Worm (Caenorhabditis elegans) whole organism, L4 larva: ENCODE measurements around the gene F46B3.1.

Experiments
- F10B5.3 ChIP-seq: sonication (generic microtip); optimal IDR thresholded peaks from 2 replicates; lab custom pipeline; 2016; ENCODE audit warnings: mild to moderate bottlenecking, missing genetic modification characterization, missing compliant biosample characterization
- F49E8.2 ChIP-seq: sonication (generic microtip); optimal IDR thresholded peaks from 2 replicates; lab custom pipeline; 2016; ENCODE audit warnings: missing compliant biosample characterization, mild to moderate bottlenecking, missing genetic modification characterization, borderline replicate concordance
- R02D3.7 ChIP-seq: fragments of 150-350 bp; sonication (generic microtip); optimal IDR thresholded peaks from 3 replicates; lab custom pipeline; 2014; ENCODE audit warnings: missing biosample characterization, missing genetic modification characterization
- T26A8.4 ChIP-seq: fragments of 200-800 bp; sonication (Bioruptor generic); IDR thresholded peaks from 2 replicates; pipeline ENCODE4 v1.3.6; 2022; ENCODE audit warnings: missing genetic modification characterization, missing compliant biosample characterization
- aly-2 ChIP-seq: sonication (generic microtip); optimal IDR thresholded peaks from 2 replicates; lab custom pipeline; 2018; ENCODE audit warnings: missing biosample characterization, missing genetic modification characterization
- ceh-82 ChIP-seq: sonication (generic microtip); optimal IDR thresholded peaks from 2 replicates; lab custom pipeline; 2017; ENCODE audit warnings: missing biosample characterization, missing genetic modification characterization
- ces-1 ChIP-seq: fragments of 150-350 bp; sonication (generic microtip); optimal IDR thresholded peaks from 4 replicates; lab custom pipeline; 2014; ENCODE audit warnings: missing biosample characterization, missing genetic modification reagents, missing genetic modification characterization
- daf-12 ChIP-seq: fragments of 150-350 bp; optimal IDR thresholded peaks from 2 replicates; lab custom pipeline; 2014; ENCODE audit warnings: missing biosample characterization, missing genetic modification reagents, missing genetic modification characterization
- daf-16 ChIP-seq, 3 experiments: sonication (generic microtip); optimal IDR thresholded peaks; 2 replicates each; lab custom pipeline; 2016 to 2017; ENCODE audit warnings: missing genetic modification characterization in 3 of 3, missing genetic modification reagents in 3 of 3, mild to moderate bottlenecking in 2 of 3, missing compliant biosample characterization in 2 of 3, missing biosample characterization in 1 of 3, moderate library complexity in 1 of 3
- hlh-30 ChIP-seq: sonication (generic microtip); optimal IDR thresholded peaks from 2 replicates; lab custom pipeline; 2017; ENCODE audit warnings: antibody characterized with exemption, mild to moderate bottlenecking, missing genetic modification characterization, missing compliant biosample characterization; ENCODE audit not compliant: insufficient read depth
- lim-7 ChIP-seq: fragments of 200-800 bp; sonication (Bioruptor generic); IDR thresholded peaks from 2 replicates; pipeline ENCODE4 v1.3.6; 2022; ENCODE audit warnings: missing genetic modification characterization, missing compliant biosample characterization
- lin-1 ChIP-seq: fragments of 200-800 bp; sonication (Bioruptor generic); IDR thresholded peaks from 2 replicates; pipeline ENCODE4 v1.3.6; 2022; ENCODE audit warnings: missing genetic modification reagents, missing genetic modification characterization, missing compliant biosample characterization
- lin-39 ChIP-seq: fragments of 150-350 bp; optimal IDR thresholded peaks from 2 replicates; lab custom pipeline; 2014; ENCODE audit warnings: missing biosample characterization, missing genetic modification reagents, missing genetic modification characterization
- lir-3 ChIP-seq: sonication (generic microtip); optimal IDR thresholded peaks from 2 replicates; lab custom pipeline; 2016; ENCODE audit warnings: mild to moderate bottlenecking, missing genetic modification characterization, missing compliant biosample characterization
- madf-5 ChIP-seq, 2 experiments: fragments of 200-800 bp; sonication (Bioruptor generic); IDR thresholded peaks; 2 replicates each; pipeline ENCODE4 v1.3.6; 2022; ENCODE audit warnings: missing compliant biosample characterization in 2 of 2, missing genetic modification characterization in 2 of 2
- mdl-1 ChIP-seq, 2 experiments: fragments of 150-350 bp in 1 of 2; sonication (generic microtip) in 1 of 2; optimal IDR thresholded peaks; 2 replicates each; lab custom pipeline; 2014 to 2017; ENCODE audit warnings: missing biosample characterization in 2 of 2, missing genetic modification characterization in 2 of 2
- nhr-102 ChIP-seq: sonication (generic microtip); optimal IDR thresholded peaks from 2 replicates; lab custom pipeline; 2016; ENCODE audit warnings: mild to moderate bottlenecking, missing genetic modification characterization, moderate library complexity, missing compliant biosample characterization
- nhr-11 ChIP-seq: fragments of 150-350 bp; optimal IDR thresholded peaks from 2 replicates; lab custom pipeline; 2014; ENCODE audit warnings: missing biosample characterization, missing genetic modification characterization
- nhr-237 ChIP-seq: sonication (generic microtip); optimal IDR thresholded peaks from 2 replicates; lab custom pipeline; 2017; ENCODE audit warnings: missing biosample characterization, missing genetic modification characterization
- nhr-48 ChIP-seq: sonication (generic microtip); optimal IDR thresholded peaks from 2 replicates; lab custom pipeline; 2016; ENCODE audit warnings: mild to moderate bottlenecking, missing genetic modification characterization, missing compliant biosample characterization
- nhr-77 ChIP-seq: fragments of 150-350 bp; optimal IDR thresholded peaks from 2 replicates; lab custom pipeline; 2014; ENCODE audit warnings: missing biosample characterization, missing genetic modification characterization
- skn-1 ChIP-seq: fragments of 150-350 bp; optimal IDR thresholded peaks from 2 replicates; lab custom pipeline; 2014; ENCODE audit warnings: missing biosample characterization, missing genetic modification characterization
- snpc-4 ChIP-seq: fragments of 150-350 bp; optimal IDR thresholded peaks from 2 replicates; lab custom pipeline; 2014; ENCODE audit warnings: missing biosample characterization, missing genetic modification characterization
- spr-1 ChIP-seq: sonication (generic microtip); optimal IDR thresholded peaks from 2 replicates; lab custom pipeline; 2016; ENCODE audit warnings: mild to moderate bottlenecking, missing genetic modification characterization, missing compliant biosample characterization
- unc-39 ChIP-seq: sonication (generic microtip); optimal IDR thresholded peaks from 2 replicates; lab custom pipeline; 2017; ENCODE audit warnings: missing biosample characterization, missing genetic modification characterization
- unc-62 ChIP-seq, 3 experiments: fragments of 150-350 bp in 1 of 3; sonication (generic microtip); optimal IDR thresholded peaks in 2 of 3; peaks in 1 of 3; 1 replicate in 1 of 3; 2 replicates in 2 of 3; lab custom pipeline; 2014 to 2017; ENCODE audit warnings: missing biosample characterization in 3 of 3, missing genetic modification characterization in 3 of 3, missing genetic modification reagents in 3 of 3, missing genotype in 1 of 3
- zip-11 ChIP-seq: fragments of 200-800 bp; sonication (Bioruptor generic); IDR thresholded peaks from 2 replicates; pipeline ENCODE4 v1.3.6; 2022; ENCODE audit warnings: missing genetic modification characterization, missing compliant biosample characterization

F46B3.1 gene

ce11 chrV:20625260-20625659 lies 28.3 kb upstream of the F46B3.1 start:
- TF ChIP-seq unc-62 (GFP tag; optimal IDR thresholded peaks at IDR 0.05 in 1 of 2; lab: Kevin White, UChicago) (peak in 1 of 2 experiments; percentile 95), unc-62 (tag; optimal IDR thresholded peaks at IDR 0.05; lab: Kevin White, UChicago) (no peak), F49E8.2 (no peak)

DNA sequence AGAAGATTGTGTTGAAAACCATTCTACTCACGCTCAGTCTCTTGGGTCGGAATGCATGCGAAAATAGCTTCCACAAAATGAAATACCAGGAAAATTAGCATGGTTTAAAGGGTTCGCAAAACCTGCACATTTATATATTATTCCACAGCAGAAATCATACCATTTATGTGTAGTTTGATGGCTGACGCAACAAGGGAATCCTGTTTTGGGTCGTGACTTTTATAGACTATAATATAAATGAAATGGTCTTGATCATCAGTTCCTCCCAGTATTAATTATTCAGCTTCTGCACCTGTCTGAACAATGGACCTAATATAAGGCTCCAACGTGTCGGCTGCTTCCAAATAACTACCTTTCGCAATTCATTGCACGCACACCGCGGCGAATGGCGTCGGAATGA lies 26.1 kb upstream of the F46B3.1 start, which contains the start of gene F46B3.8:
Gene F46B3.8 (minus strand): TSS at position 101 of the 400 bp plus-strand sequence.
- TF ChIP-seq T26A8.4 (GFP tag; lab: Robert Waterston, UW) (no peak), zip-11 (GFP tag; lab: Robert Waterston, UW) (no peak), unc-39 (tag; lab: Kevin White, UChicago) (no peak), nhr-77 (tag; lab: Kevin White, UChicago) (no peak), mdl-1 (tag; optimal IDR thresholded peaks at IDR 0.05; lab: Kevin White, UChicago) (no peak), F10B5.3 (tag; lab: Kevin White, UChicago) (no peak)

- TF ChIP-seq nhr-102 (tag; lab: Kevin White, UChicago) (no peak), lir-3 (tag; lab: Kevin White, UChicago) (no peak), ces-1 (GFP tag; lab: Kevin White, UChicago) (no peak)
Observed at ce11 chrV:20618632-20619031, 21.7 kb upstream of the F46B3.1 start, which contains the start of gene F46B3.7. F46B3.7 (minus strand) TSS chrV:20618732.

DNA sequence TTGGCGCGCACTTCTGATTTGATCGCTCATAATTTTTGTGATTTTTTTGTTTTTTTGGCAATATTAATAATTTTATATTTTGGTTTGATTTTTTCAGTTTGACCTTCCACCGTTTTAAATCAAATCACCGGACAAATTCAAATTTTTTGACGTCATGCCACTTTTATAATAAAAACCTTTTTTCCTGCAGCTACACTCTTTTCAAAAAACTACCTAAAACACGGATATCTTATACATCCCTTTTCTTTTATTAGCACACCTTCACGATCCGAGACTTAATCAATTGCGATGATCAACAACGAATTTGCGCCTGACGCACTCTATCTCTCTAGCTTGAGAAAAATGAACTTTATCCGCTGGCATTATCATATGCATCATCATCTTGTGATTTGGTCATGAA lies 12.5 kb upstream of the F46B3.1 start, which contains the start of gene grd-2:
Gene grd-2 (plus strand): TSS at position 301 of the 400 bp plus-strand sequence.
- TF ChIP-seq unc-62 (GFP tag; optimal IDR thresholded peaks at IDR 0.05 in 1 of 2; lab: Kevin White, UChicago), result peak in 1 of 2 experiments; percentile 81
- no peak for TF ChIP-seq unc-62 (tag; optimal IDR thresholded peaks at IDR 0.05; lab: Kevin White, UChicago)
- no peak for TF ChIP-seq madf-5 (GFP tag; IDR thresholded peaks at IDR 0.05; lab: Robert Waterston, UW)
- TF ChIP-seq nhr-11 (tag; lab: Kevin White, UChicago), result no peak
- no peak for TF ChIP-seq hlh-30 (tag; lab: Kevin White, UChicago)
- no peak for TF ChIP-seq skn-1 (tag; lab: Kevin White, UChicago)
- TF ChIP-seq lim-7 (GFP tag; lab: Robert Waterston, UW), result no peak
- TF ChIP-seq daf-12 (tag; lab: Kevin White, UChicago), result no peak

DNA sequence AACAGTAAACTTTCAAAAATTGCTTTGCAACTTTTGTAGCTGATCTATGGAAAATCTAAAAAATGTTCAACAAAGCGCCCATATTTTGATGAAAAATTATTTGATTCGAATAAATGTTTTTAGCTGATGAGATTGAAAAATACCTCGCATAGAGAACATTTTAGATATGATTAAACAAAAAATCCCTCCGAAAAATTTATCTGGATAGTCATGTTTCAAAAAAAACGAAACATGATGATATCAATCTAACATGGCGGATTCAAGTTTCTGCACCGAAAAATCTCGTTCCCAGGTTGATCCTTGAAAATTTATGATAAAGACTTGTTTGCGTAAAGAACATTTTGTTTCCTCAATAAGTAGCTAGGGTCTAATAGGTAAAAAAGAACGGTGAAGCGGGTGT lies 11.7 kb upstream of the F46B3.1 start, which contains the start of gene ttr-12:
Gene ttr-12 (minus strand): TSS at position 101 of the 400 bp plus-strand sequence.
- peak; percentile 65 for TF ChIP-seq nhr-48 (tag; lab: Kevin White, UChicago)
- no peak for TF ChIP-seq F49E8.2
- TF ChIP-seq, all 104 proteins: peak for 1

DNA sequence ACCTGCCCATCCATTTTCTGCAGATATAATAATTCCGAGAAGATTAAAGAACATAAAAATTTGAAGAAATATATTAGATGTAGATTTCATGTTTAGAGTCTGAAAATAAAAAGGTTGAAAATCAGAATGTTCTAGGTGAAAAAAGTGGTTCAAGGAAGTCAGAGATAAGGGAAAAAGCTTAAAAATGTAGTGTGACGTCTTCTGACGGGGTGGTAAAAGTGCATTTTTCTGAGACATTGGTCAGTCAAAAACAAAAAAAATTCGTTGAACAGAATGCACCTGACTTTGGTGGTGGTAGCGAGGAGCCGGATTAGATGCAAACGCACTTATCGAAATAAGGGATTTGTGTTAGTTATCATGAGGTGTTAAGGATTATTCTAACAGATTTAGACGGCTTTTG lies 9.6 kb upstream of the F46B3.1 start, which contains the start of gene F46B3.23:
Gene F46B3.23 (minus strand): TSS at position 101 of the 400 bp plus-strand sequence.
- TF ChIP-seq nhr-48 (tag; lab: Kevin White, UChicago) (no peak), aly-2 (no peak), ceh-82 (tag; lab: Kevin White, UChicago) (no peak), daf-12 (tag; lab: Kevin White, UChicago) (no peak), nhr-237 (tag; lab: Kevin White, UChicago) (no peak), skn-1 (tag; lab: Kevin White, UChicago) (no peak), spr-1 (no peak), R02D3.7 (tag; lab: Kevin White, UChicago) (no peak), lin-39 (tag; lab: Kevin White, UChicago) (no peak), snpc-4 (no peak), mdl-1 (tag; optimal IDR thresholded peaks at IDR 0.05; lab: Kevin White, UChicago) (no peak), lin-1 (GFP tag; lab: Robert Waterston, UW) (no peak), daf-16 (GFP tag; optimal IDR thresholded peaks at IDR 0.05; lab: Kevin White, UChicago) (no peak), daf-16 (tag; optimal IDR thresholded peaks at IDR 0.05; lab: Kevin White, UChicago) (no peak)
